Worm (Caenorhabditis elegans): ENCODE results near the gene acs-2.

- TF ChIP-seq R02D3.7 (tag; optimal IDR thresholded peaks at IDR 0.05) (no peak), nhr-28 (tag; optimal IDR thresholded peaks at IDR 0.05) (no peak), unc-39 (tag; optimal IDR thresholded peaks at IDR 0.05) (no peak), tra-1 (GFP tag; IDR thresholded peaks at IDR 0.05) (no peak), F10B5.3 (tag; optimal IDR thresholded peaks at IDR 0.05) (no peak), daf-16 (GFP tag; optimal IDR thresholded peaks at IDR 0.05) (no peak), daf-16 (tag; optimal IDR thresholded peaks at IDR 0.05) (no peak), nhr-6 (tag; optimal IDR thresholded peaks at IDR 0.05) (no peak), F49E8.2 (tag; optimal IDR thresholded peaks at IDR 0.05; ENCODE audit: borderline replicate concordance) (no peak), zfp-3 (GFP tag; conservative IDR thresholded peaks at IDR 0.05) (no peak), lir-3 (tag; optimal IDR thresholded peaks at IDR 0.05) (no peak), lin-13 (GFP tag; optimal IDR thresholded peaks at IDR 0.05) (no peak), snpc-4 (tag; optimal IDR thresholded peaks at IDR 0.05) (no peak), zip-2 (tag; optimal IDR thresholded peaks at IDR 0.05) (no peak)
Observed at ce11 chrV:15572613-15573012, 5.4 kb downstream of the acs-2 start, which contains the start of gene fbxa-94.

All from whole organism, L4 larva.